Fruit fly (Drosophila melanogaster) whole organism, embryonic: ENCODE measurements around the gene arx.

Experiments
- Asciz ChIP-seq: fragments of 200-800 bp; sonication (Bioruptor generic); optimal IDR thresholded peaks from 2 replicates; lab custom pipeline; 2017; ENCODE audit warnings: missing biosample characterization, mild to moderate bottlenecking, missing genetic modification characterization, missing genetic modification reagents
- CG10147 ChIP-seq: fragments of 200-800 bp; sonication (Bioruptor generic); optimal IDR thresholded peaks from 2 replicates; lab custom pipeline; 2019; ENCODE audit warnings: missing biosample characterization, mild to moderate bottlenecking, missing genetic modification characterization, moderate library complexity
- CG11398 ChIP-seq: fragments of 200-800 bp; sonication (Bioruptor generic); optimal IDR thresholded peaks from 2 replicates; lab custom pipeline; 2016; ENCODE audit warnings: missing biosample characterization, missing genetic modification characterization
- CG12104 ChIP-seq: fragments of 200-800 bp; sonication (Bioruptor generic); optimal IDR thresholded peaks from 3 replicates; lab custom pipeline; 2016; ENCODE audit warnings: missing biosample characterization, missing genetic modification characterization
- CG12391 ChIP-seq: fragments of 200-800 bp; sonication (Bioruptor generic); optimal IDR thresholded peaks from 3 replicates; lab custom pipeline; 2018; ENCODE audit warnings: missing biosample characterization, mild to moderate bottlenecking, missing genetic modification characterization, moderate library complexity
- CG14710 ChIP-seq: fragments of 200-800 bp; sonication (Bioruptor generic); optimal IDR thresholded peaks from 3 replicates; lab custom pipeline; 2019; ENCODE audit warnings: missing biosample characterization, mild to moderate bottlenecking, missing genetic modification characterization, moderate library complexity
- CG15073 ChIP-seq: fragments of 200-800 bp; sonication (Bioruptor generic); optimal IDR thresholded peaks from 2 replicates; lab custom pipeline; 2016; ENCODE audit warnings: missing biosample characterization, missing genetic modification characterization
- CG15601 ChIP-seq: fragments of 200-800 bp; sonication (Bioruptor generic); optimal IDR thresholded peaks from 3 replicates; lab custom pipeline; 2019; ENCODE audit warnings: missing biosample characterization, mild to moderate bottlenecking, missing genetic modification characterization, moderate library complexity
- CG1602 ChIP-seq: fragments of 200-800 bp; sonication (Bioruptor generic); optimal IDR thresholded peaks from 3 replicates; lab custom pipeline; 2016; ENCODE audit warnings: missing biosample characterization, missing genetic modification characterization
- CG1603 ChIP-seq: fragments of 200-800 bp; sonication (Bioruptor generic); optimal IDR thresholded peaks from 2 replicates; lab custom pipeline; 2019; ENCODE audit warnings: missing biosample characterization, mild to moderate bottlenecking, missing genetic modification characterization, moderate library complexity
- CG16863 ChIP-seq: fragments of 200-800 bp; sonication (Bioruptor generic); optimal IDR thresholded peaks from 3 replicates; lab custom pipeline; 2016; ENCODE audit warnings: missing biosample characterization, missing genetic modification characterization
- CG4328 ChIP-seq: fragments of 200-800 bp; sonication (Bioruptor generic); optimal IDR thresholded peaks from 3 replicates; lab custom pipeline; 2017; ENCODE audit warnings: missing biosample characterization, missing genetic modification reagents, missing genetic modification characterization
- CG4707 ChIP-seq: fragments of 200-800 bp; sonication (Bioruptor generic); optimal IDR thresholded peaks from 2 replicates; lab custom pipeline; 2018; ENCODE audit warnings: missing biosample characterization, mild to moderate bottlenecking, missing genetic modification characterization, moderate library complexity
- CG4730 ChIP-seq: fragments of 200-800 bp; sonication (Bioruptor generic); IDR thresholded peaks from 2 replicates; pipeline ENCODE4 v1.3.6; 2022; ENCODE audit warnings: missing biosample characterization, missing genetic modification characterization
- CG6813 ChIP-seq: fragments of 200-800 bp; sonication (Bioruptor generic); optimal IDR thresholded peaks from 2 replicates; lab custom pipeline; 2017; ENCODE audit warnings: missing biosample characterization, missing genetic modification characterization, mild to moderate bottlenecking, moderate library complexity, missing genetic modification reagents
- CG7357 ChIP-seq: fragments of 200-800 bp; sonication (Bioruptor generic); IDR thresholded peaks from 3 replicates; pipeline ENCODE4 v1.3.6; 2022; ENCODE audit warnings: missing biosample characterization, missing genetic modification characterization
- CG7987 ChIP-seq: fragments of 200-800 bp; sonication (Bioruptor generic); optimal IDR thresholded peaks from 2 replicates; lab custom pipeline; 2018; ENCODE audit warnings: missing biosample characterization, mild to moderate bottlenecking, missing genetic modification characterization, moderate library complexity
- CG8089 ChIP-seq: fragments of 200-800 bp; sonication (Bioruptor generic); optimal IDR thresholded peaks from 3 replicates; lab custom pipeline; 2016; ENCODE audit warnings: missing biosample characterization, missing genetic modification characterization
- CHES-1-like ChIP-seq: fragments of 200-800 bp; sonication (Bioruptor generic); optimal IDR thresholded peaks from 2 replicates; lab custom pipeline; 2016; ENCODE audit warnings: missing biosample characterization, missing genetic modification characterization
- CkIIα-i1 ChIP-seq: fragments of 200-800 bp; sonication (Bioruptor generic); IDR thresholded peaks from 2 replicates; pipeline ENCODE4 v1.3.6; 2022; ENCODE audit warnings: missing biosample characterization, missing genetic modification characterization
- Dll ChIP-seq: fragments of 200-800 bp; sonication (Bioruptor generic); IDR thresholded peaks from 4 replicates; pipeline ENCODE4 v1.3.6; 2022; ENCODE audit warnings: missing biosample characterization, missing genetic modification characterization; ENCODE audit not compliant: partially characterized antibody
- E2f1 ChIP-seq: fragments of 200-800 bp; sonication (Bioruptor generic); IDR thresholded peaks from 2 replicates; pipeline ENCODE4 v1.3.6; 2022; ENCODE audit warnings: missing biosample characterization, missing genetic modification characterization
- Elba2 ChIP-seq: fragments of 200-800 bp; sonication (Bioruptor generic); optimal IDR thresholded peaks from 3 replicates; lab custom pipeline; 2016; ENCODE audit warnings: missing biosample characterization, missing genetic modification characterization
- Fer1 ChIP-seq: fragments of 200-800 bp; sonication (Bioruptor generic); optimal IDR thresholded peaks from 2 replicates; lab custom pipeline; 2017; ENCODE audit warnings: missing biosample characterization, mild to moderate bottlenecking, missing genetic modification characterization
- H15 ChIP-seq: fragments of 200-800 bp; sonication (Bioruptor generic); IDR thresholded peaks from 3 replicates; pipeline ENCODE4 v1.3.6; 2022; ENCODE audit warnings: missing biosample characterization, missing genetic modification characterization
- Hand ChIP-seq: fragments of 200-800 bp; sonication (Bioruptor generic); optimal IDR thresholded peaks from 2 replicates; lab custom pipeline; 2017; ENCODE audit warnings: mild to moderate bottlenecking, missing biosample characterization, missing genetic modification reagents, missing genetic modification characterization
- Kr ChIP-seq: fragments of 200-800 bp; sonication (Bioruptor generic); optimal IDR thresholded peaks from 2 replicates; lab custom pipeline; 2017; ENCODE audit warnings: missing biosample characterization, mild to moderate bottlenecking, missing genetic modification characterization
- Mrtf ChIP-seq: fragments of 200-800 bp; sonication (Bioruptor generic); IDR thresholded peaks from 3 replicates; pipeline ENCODE4 v1.3.6; 2022; ENCODE audit warnings: missing biosample characterization, missing genetic modification characterization
- Myb ChIP-seq: fragments of 200-800 bp; sonication (Bioruptor generic); optimal IDR thresholded peaks from 2 replicates; lab custom pipeline; 2016; ENCODE audit warnings: missing biosample characterization, missing genetic modification characterization
- Side ChIP-seq: fragments of 200-800 bp; sonication (Bioruptor generic); optimal IDR thresholded peaks from 2 replicates; lab custom pipeline; 2016; ENCODE audit warnings: missing biosample characterization, missing genetic modification characterization
- Usf ChIP-seq: fragments of 200-800 bp; sonication (Bioruptor generic); optimal IDR thresholded peaks from 2 replicates; lab custom pipeline; 2017; ENCODE audit warnings: missing genotype, missing biosample characterization, missing genetic modification characterization
- caup ChIP-seq: fragments of 200-800 bp; sonication (Bioruptor generic); optimal IDR thresholded peaks from 3 replicates; lab custom pipeline; 2017; ENCODE audit warnings: missing biosample characterization, mild to moderate bottlenecking, missing genetic modification characterization, moderate library complexity; ENCODE audit not compliant: severe bottlenecking
- chinmo ChIP-seq: fragments of 200-800 bp; sonication (Bioruptor generic); IDR thresholded peaks from 4 replicates; pipeline ENCODE4 v1.3.6; 2022; ENCODE audit warnings: missing biosample characterization, missing genetic modification characterization; ENCODE audit not compliant: partially characterized antibody
- crol ChIP-seq: fragments of 200-800 bp; sonication (Bioruptor generic); IDR thresholded peaks from 2 replicates; pipeline ENCODE4 v1.3.6; 2022; ENCODE audit warnings: missing biosample characterization, missing genetic modification characterization
- dan ChIP-seq: fragments of 200-800 bp; sonication (Bioruptor generic); IDR thresholded peaks from 2 replicates; pipeline ENCODE4 v1.3.6; 2022; ENCODE audit warnings: missing biosample characterization, missing genetic modification characterization
- ftz-f1 ChIP-seq: fragments of 200-800 bp; sonication (Bioruptor generic); optimal IDR thresholded peaks from 2 replicates; lab custom pipeline; 2016; ENCODE audit warnings: missing biosample characterization, missing genetic modification characterization
- fu2 ChIP-seq: fragments of 200-800 bp; sonication (Bioruptor generic); optimal IDR thresholded peaks from 2 replicates; lab custom pipeline; 2016; ENCODE audit warnings: missing biosample characterization, missing genetic modification characterization
- gsb-n ChIP-seq: fragments of 200-800 bp; sonication (Bioruptor generic); optimal IDR thresholded peaks from 3 replicates; lab custom pipeline; 2018; ENCODE audit warnings: missing biosample characterization, mild to moderate bottlenecking, missing genetic modification characterization
- pb ChIP-seq: fragments of 200-800 bp; sonication (Bioruptor generic); optimal IDR thresholded peaks from 3 replicates; lab custom pipeline; 2016; ENCODE audit warnings: missing biosample characterization, missing genetic modification characterization
- phol ChIP-seq: fragments of 200-800 bp; sonication (Bioruptor generic); optimal IDR thresholded peaks from 3 replicates; lab custom pipeline; 2018; ENCODE audit warnings: missing biosample characterization, mild to moderate bottlenecking, missing genetic modification characterization, moderate library complexity
- pita ChIP-seq: fragments of 200-800 bp; sonication (Bioruptor generic); optimal IDR thresholded peaks from 2 replicates; lab custom pipeline; 2017; ENCODE audit warnings: missing biosample characterization, mild to moderate bottlenecking, missing genetic modification characterization
- sd ChIP-seq: fragments of 200-800 bp; sonication (Bioruptor generic); optimal IDR thresholded peaks from 3 replicates; lab custom pipeline; 2018; ENCODE audit warnings: missing biosample characterization, mild to moderate bottlenecking, missing genetic modification characterization, moderate library complexity
- shn ChIP-seq: fragments of 200-800 bp; sonication (Bioruptor generic); optimal IDR thresholded peaks from 3 replicates; lab custom pipeline; 2016; ENCODE audit warnings: missing biosample characterization, missing genetic modification characterization
- sim ChIP-seq: fragments of 200-800 bp; sonication (Bioruptor generic); IDR thresholded peaks from 2 replicates; pipeline ENCODE4 v1.3.6; 2022; ENCODE audit warnings: missing biosample characterization, missing genetic modification characterization
- tna ChIP-seq: fragments of 200-800 bp; sonication (Bioruptor generic); IDR thresholded peaks from 2 replicates; pipeline ENCODE4 v1.3.6; 2022; ENCODE audit warnings: missing biosample characterization, missing genetic modification characterization; ENCODE audit not compliant: partially characterized antibody
- vnd ChIP-seq: fragments of 200-800 bp; sonication (Bioruptor generic); IDR thresholded peaks from 3 replicates; pipeline ENCODE4 v1.3.6; 2022; ENCODE audit warnings: missing biosample characterization, missing genetic modification characterization; ENCODE audit not compliant: partially characterized antibody
- wek ChIP-seq: fragments of 200-800 bp; sonication (Bioruptor generic); optimal IDR thresholded peaks from 3 replicates; lab custom pipeline; 2018; ENCODE audit warnings: missing biosample characterization, mild to moderate bottlenecking, missing genetic modification characterization, moderate library complexity
- zen2 ChIP-seq: fragments of 200-800 bp; sonication (Bioruptor generic); IDR thresholded peaks from 3 replicates; pipeline ENCODE4 v1.3.6; 2022; ENCODE audit warnings: missing biosample characterization, missing genetic modification characterization; ENCODE audit not compliant: partially characterized antibody

arx gene

dm6 chr3L:18865447-18866367, 35.6 kb downstream of the arx start, which contains the start of gene CG14074 (continued):
- TF ChIP-seq vnd (GFP tag; lab: Robert Waterston, UW) (peak; percentile 42; the same call in 1 of the 3 replicates), CHES-1-like (GFP tag; lab: Kevin White, UChicago) (no peak), CG4730 (GFP tag; lab: Robert Waterston, UW) (no peak), Mrtf (GFP tag; lab: Robert Waterston, UW) (no peak), Side (no peak), CG1602 (GFP tag; lab: Kevin White, UChicago) (no peak), crol (no peak), Fer1 (GFP tag; lab: Kevin White, UChicago) (peak; percentile 16), CG7357 (GFP tag; lab: Robert Waterston, UW) (no peak), CG6813 (no peak), CG12391 (tag; lab: Kevin White, UChicago) (no peak), CG10147 (GFP tag; lab: Kevin White, UChicago) (no peak), CG11398 (GFP tag; lab: Kevin White, UChicago) (no peak), CG16863 (GFP tag; lab: Kevin White, UChicago) (no peak), tna (GFP tag; lab: Robert Waterston, UW) (peak; percentile 37; the same call in 1 of the 2 replicates), H15 (GFP tag; lab: Robert Waterston, UW) (no peak), fu2 (GFP tag; lab: Kevin White, UChicago) (no peak), ftz-f1 (GFP tag; lab: Kevin White, UChicago) (no peak), dan (GFP tag; lab: Robert Waterston, UW) (no peak), CG15073 (no peak), CG4707 (GFP tag; lab: Kevin White, UChicago) (no peak), CG8089 (GFP tag; lab: Kevin White, UChicago) (no peak), caup (GFP tag; lab: Kevin White, UChicago) (no peak), zen2 (GFP tag; lab: Robert Waterston, UW) (peak; percentile 81), E2f1 (GFP tag; lab: Robert Waterston, UW) (no peak), CG14710 (no peak), CG15601 (tag; lab: Kevin White, UChicago) (no peak), pb (GFP tag; lab: Kevin White, UChicago) (no peak), sd (tag; lab: Kevin White, UChicago) (no peak), CG4328 (GFP tag; lab: Kevin White, UChicago) (no peak), CG7987 (GFP tag; lab: Kevin White, UChicago) (no peak), CG1603 (tag; lab: Kevin White, UChicago) (peak; percentile 63), Dll (peak; percentile 63; the same call in 1 of the 4 replicates), phol (tag; lab: Kevin White, UChicago) (peak; percentile 6), sim (GFP tag; lab: Robert Waterston, UW) (no peak), Myb (GFP tag; lab: Kevin White, UChicago) (peak; percentile 30), Usf (GFP tag; lab: Kevin White, UChicago) (no peak), CkIIα-i1 (no peak), shn (GFP tag; lab: Kevin White, UChicago) (no peak), Elba2 (GFP tag; lab: Kevin White, UChicago) (no peak), Kr (GFP tag; lab: Kevin White, UChicago) (no peak), Hand (GFP tag; lab: Kevin White, UChicago) (no peak), CG12104 (GFP tag; lab: Kevin White, UChicago) (no peak), Asciz (GFP tag; lab: Kevin White, UChicago) (no peak), pita (GFP tag; lab: Kevin White, UChicago) (no peak), chinmo (GFP tag; lab: Robert Waterston, UW) (peak; percentile 61; the same call in 2 of the 4 replicates), wek (GFP tag; lab: Kevin White, UChicago) (peak; percentile 73), gsb-n (tag; lab: Kevin White, UChicago) (no peak)
